Worm (Caenorhabditis elegans) whole organism, L4/young adult: ENCODE results near the gene H03E18.2.

Source experiments
- W03F9.2 ChIP-seq: fragments of 150-350 bp; optimal IDR thresholded peaks from 2 replicates; lab custom pipeline; 2014; ENCODE audit warnings: missing biosample characterization, missing genetic modification characterization
- dao-5 ChIP-seq: sonication (generic microtip); optimal IDR thresholded peaks from 2 replicates; lab custom pipeline; 2016; ENCODE audit warnings: missing genotype, missing genetic modification characterization, moderate library complexity, missing compliant biosample characterization
- him-1 ChIP-seq: sonication (generic microtip); optimal IDR thresholded peaks from 2 replicates; lab custom pipeline; 2016; ENCODE audit warnings: missing genotype, missing genetic modification reagents, missing genetic modification characterization, missing compliant biosample characterization

The H03E18.2 gene

ce11 chrX:8520402-8520801, at the start of gene H03E18.2:
H03E18.2 (minus strand) TSS chrX:8520502.
- TF ChIP-seq him-1 (tag; lab: Kevin White, UChicago) (no peak), dao-5 (no peak), W03F9.2 (tag; lab: Kevin White, UChicago) (no peak)

ce11 chrX:8569159-8569558, 48.9 kb upstream of the H03E18.2 start:
- TF ChIP-seq him-1 (tag; lab: Kevin White, UChicago) (no peak), dao-5 (no peak)

DNA sequence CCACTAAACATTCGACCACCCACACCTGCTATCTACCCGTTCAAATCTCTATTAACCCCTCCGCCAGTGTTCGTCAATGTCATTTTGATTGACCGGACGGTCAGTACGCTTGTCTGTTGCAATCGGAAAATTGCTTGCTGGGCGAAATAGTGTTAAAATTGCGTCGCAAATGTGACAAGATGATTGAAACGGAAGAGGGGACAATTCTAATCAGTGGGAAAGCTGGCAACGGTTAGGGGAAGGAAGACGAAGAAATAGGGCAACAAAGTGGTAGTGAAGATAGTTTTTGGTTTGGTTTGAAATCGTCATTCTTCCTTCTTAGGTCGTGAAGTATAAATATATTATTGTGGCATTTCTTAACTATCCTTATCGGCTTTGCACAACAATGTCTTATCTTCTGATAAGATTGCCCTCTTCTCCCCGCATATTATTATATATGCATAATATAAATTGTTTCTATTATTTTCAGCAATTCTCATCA, 48.2 kb upstream of the H03E18.2 start:
- TF ChIP-seq him-1 (tag; lab: Kevin White, UChicago), result no peak
- TF ChIP-seq dao-5, result no peak
- TF ChIP-seq W03F9.2 (tag; lab: Kevin White, UChicago), result no peak

- no peak for TF ChIP-seq dao-5
- no peak for TF ChIP-seq W03F9.2 (tag; lab: Kevin White, UChicago)
- no peak for TF ChIP-seq him-1 (tag; lab: Kevin White, UChicago)
These were observed 47.6 kb upstream of the H03E18.2 start for ce11 chrX:8567823-8568314.

DNA sequence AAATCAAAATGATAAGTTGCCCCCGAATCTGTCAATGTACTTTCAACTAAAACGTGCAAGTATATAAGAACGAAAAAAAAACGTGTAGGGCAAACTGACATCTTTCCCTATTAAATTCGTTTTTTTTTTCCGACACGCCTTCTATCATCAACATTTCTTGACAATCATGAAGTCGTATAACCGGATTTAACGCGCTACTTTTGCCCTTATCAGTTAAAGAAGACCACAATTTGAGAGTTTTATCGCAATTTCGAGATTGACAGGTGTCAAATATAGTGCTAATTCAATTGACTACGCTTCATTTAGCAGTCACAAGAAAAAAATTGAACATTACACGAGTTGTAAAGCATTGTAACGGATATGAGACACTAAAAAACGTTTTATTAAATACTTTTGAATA, 46.9 kb upstream of the H03E18.2 start:
- TF ChIP-seq dao-5, result no peak
- TF ChIP-seq W03F9.2 (tag; lab: Kevin White, UChicago), result no peak
- no peak for TF ChIP-seq him-1 (tag; lab: Kevin White, UChicago)

DNA sequence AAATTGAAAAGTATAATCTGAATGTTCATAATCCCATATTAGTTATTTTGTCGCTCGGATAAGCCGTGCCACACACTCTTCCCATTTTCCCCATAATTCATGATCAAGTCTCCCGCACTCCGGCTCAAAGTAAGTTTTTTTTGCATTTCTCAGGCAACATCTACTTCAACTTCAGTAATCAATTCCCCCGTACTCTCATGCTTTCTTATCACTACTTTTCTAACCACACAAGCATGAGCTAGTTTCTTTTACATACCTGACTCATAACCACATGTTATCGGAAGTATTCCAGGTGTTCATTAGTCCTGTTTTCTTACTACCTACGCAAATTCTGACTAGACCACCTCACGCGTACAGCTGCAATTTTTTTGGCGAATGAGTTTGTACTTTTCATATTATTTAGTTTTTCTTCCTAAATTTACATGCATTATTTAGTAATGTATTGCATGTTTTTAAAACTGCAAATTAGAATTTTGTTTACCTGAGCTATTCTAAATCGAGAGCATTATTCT, 46.3 kb upstream of the H03E18.2 start:
- no peak for TF ChIP-seq dao-5
- no peak for TF ChIP-seq W03F9.2 (tag; lab: Kevin White, UChicago)
- no peak for TF ChIP-seq him-1 (tag; lab: Kevin White, UChicago)

ce11 chrX:8565810-8566416, 45.6 kb upstream of the H03E18.2 start:
- TF ChIP-seq dao-5, result no peak
- TF ChIP-seq him-1 (tag; lab: Kevin White, UChicago), result no peak
- no peak for TF ChIP-seq W03F9.2 (tag; lab: Kevin White, UChicago)

ce11 chrX:8564451-8564795, 44.1 kb upstream of the H03E18.2 start:
- TF ChIP-seq dao-5 (no peak), W03F9.2 (tag; lab: Kevin White, UChicago) (no peak), him-1 (tag; lab: Kevin White, UChicago) (no peak)

ce11 chrX:8563663-8564450, 43.6 kb upstream of the H03E18.2 start:
- TF ChIP-seq dao-5 (no peak), him-1 (tag; lab: Kevin White, UChicago) (no peak), W03F9.2 (tag; lab: Kevin White, UChicago) (no peak)

ce11 chrX:8562586-8562985, 42.3 kb upstream of the H03E18.2 start:
- TF ChIP-seq dao-5 (no peak), him-1 (tag; lab: Kevin White, UChicago) (no peak), W03F9.2 (tag; lab: Kevin White, UChicago) (no peak)

DNA sequence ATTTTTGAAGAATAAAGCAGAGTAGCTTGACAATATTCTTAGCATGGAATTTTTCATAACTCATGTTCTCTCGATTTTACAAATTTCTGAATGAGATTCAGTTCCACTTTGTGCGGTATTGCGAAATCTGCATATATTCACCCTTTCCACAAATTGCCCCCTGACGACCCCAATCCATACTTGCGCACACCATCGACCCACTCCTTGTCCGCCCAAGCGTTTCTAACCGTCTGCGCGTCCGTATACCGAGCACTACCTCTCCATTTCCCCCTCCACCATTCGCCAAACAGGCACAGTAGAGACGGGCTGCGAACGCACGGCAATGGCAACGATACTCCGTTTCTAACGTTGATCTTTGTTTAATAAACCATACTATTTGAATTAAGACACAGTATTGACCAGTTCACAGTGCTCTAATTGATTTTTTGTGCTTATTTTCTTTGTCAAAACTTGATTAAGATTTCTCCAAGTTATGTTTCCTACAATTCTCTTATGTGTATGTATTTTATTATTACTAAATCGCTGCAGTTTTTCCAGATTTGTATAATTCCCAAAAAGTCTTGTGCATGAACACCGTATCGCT, 36.4 kb upstream of the H03E18.2 start, which contains the start of gene utx-1:
TSS of gene utx-1 (plus strand) at position 533 of the 583 bp plus-strand sequence.
- no peak for TF ChIP-seq W03F9.2 (tag; lab: Kevin White, UChicago)
- TF ChIP-seq dao-5, result no peak
- TF ChIP-seq him-1 (tag; lab: Kevin White, UChicago), result no peak

- TF ChIP-seq dao-5 (no peak), W03F9.2 (tag; lab: Kevin White, UChicago) (no peak), him-1 (tag; lab: Kevin White, UChicago) (no peak)
These were observed 33.7 kb upstream of the H03E18.2 start for ce11 chrX:8554029-8554428.

- no peak for TF ChIP-seq him-1 (tag; lab: Kevin White, UChicago)
- no peak for TF ChIP-seq dao-5
- TF ChIP-seq W03F9.2 (tag; lab: Kevin White, UChicago), result no peak
These were observed 31.5 kb upstream of the H03E18.2 start, which contains the start of gene dhhc-14 for ce11 chrX:8551687-8552327. dhhc-14 (plus strand) TSS chrX:8552277.
